Fruit fly (Drosophila melanogaster) whole organism, embryonic: ENCODE results near the gene sro.
A peak's percentile ranks its signal among the peaks of the same experiment; 100 is the strongest.

ENCODE experiments used
- ATbp ChIP-seq: fragments of 200-800 bp; sonication (Bioruptor generic); optimal IDR thresholded peaks from 2 replicates; lab custom pipeline; 2017; ENCODE audit warnings: missing biosample characterization, mild to moderate bottlenecking, missing genetic modification characterization, missing genetic modification reagents
- Atf6 ChIP-seq: fragments of 200-800 bp; sonication (Bioruptor generic); IDR thresholded peaks from 2 replicates; pipeline ENCODE4 v1.3.6; 2022; ENCODE audit warnings: missing biosample characterization, missing genetic modification characterization
- B-H2 ChIP-seq: fragments of 200-800 bp; sonication (Bioruptor generic); optimal IDR thresholded peaks from 2 replicates; lab custom pipeline; 2018; ENCODE audit warnings: missing biosample characterization, mild to moderate bottlenecking, missing genetic modification characterization
- CG11085 ChIP-seq: fragments of 200-800 bp; sonication (Bioruptor generic); IDR thresholded peaks from 2 replicates; pipeline ENCODE4 v1.3.6; 2022; ENCODE audit warnings: missing biosample characterization, missing genetic modification characterization
- CG11093 ChIP-seq: fragments of 200-800 bp; sonication (Bioruptor generic); IDR thresholded peaks from 3 replicates; pipeline ENCODE4 v1.3.6; 2022; ENCODE audit warnings: missing biosample characterization, missing genetic modification characterization
- CG11456 ChIP-seq: fragments of 200-800 bp; sonication (Bioruptor generic); IDR thresholded peaks from 3 replicates; pipeline ENCODE4 v1.3.6; 2022; ENCODE audit warnings: missing biosample characterization, missing genetic modification characterization
- CG12219 ChIP-seq: fragments of 200-800 bp; sonication (Bioruptor generic); optimal IDR thresholded peaks from 3 replicates; lab custom pipeline; 2018; ENCODE audit warnings: missing biosample characterization, mild to moderate bottlenecking, missing genetic modification characterization
- CG13296 ChIP-seq: fragments of 200-800 bp; sonication (Bioruptor generic); optimal IDR thresholded peaks from 3 replicates; lab custom pipeline; 2018; ENCODE audit warnings: missing biosample characterization, mild to moderate bottlenecking, missing genetic modification characterization
- CG13775 ChIP-seq: fragments of 200-800 bp; sonication (Bioruptor generic); optimal IDR thresholded peaks from 3 replicates; lab custom pipeline; 2017; ENCODE audit warnings: missing biosample characterization, mild to moderate bottlenecking, missing genetic modification characterization
- CG15514 ChIP-seq: fragments of 200-800 bp; sonication (Bioruptor generic); optimal IDR thresholded peaks from 3 replicates; lab custom pipeline; 2017; ENCODE audit warnings: missing biosample characterization, missing genetic modification characterization, mild to moderate bottlenecking, moderate library complexity, missing genetic modification reagents
- CG16863 ChIP-seq: fragments of 200-800 bp; sonication (Bioruptor generic); optimal IDR thresholded peaks from 3 replicates; lab custom pipeline; 2016; ENCODE audit warnings: missing biosample characterization, missing genetic modification characterization
- CG17186 ChIP-seq: fragments of 200-800 bp; sonication (Bioruptor generic); optimal IDR thresholded peaks from 3 replicates; lab custom pipeline; 2017; ENCODE audit warnings: missing biosample characterization, missing genetic modification reagents, missing genetic modification characterization
- CG31365 ChIP-seq: fragments of 200-800 bp; sonication (Bioruptor generic); optimal IDR thresholded peaks from 2 replicates; lab custom pipeline; 2018; ENCODE audit warnings: missing biosample characterization, mild to moderate bottlenecking, missing genetic modification characterization
- CG31441 ChIP-seq: fragments of 200-800 bp; sonication (Bioruptor generic); IDR thresholded peaks from 2 replicates; pipeline ENCODE4 v1.3.6; 2022; ENCODE audit warnings: missing biosample characterization, missing genetic modification characterization
- CG3281 ChIP-seq: fragments of 200-800 bp; sonication (Bioruptor generic); optimal IDR thresholded peaks from 3 replicates; lab custom pipeline; 2017; ENCODE audit warnings: missing biosample characterization, mild to moderate bottlenecking, missing genetic modification characterization
- CG4617 ChIP-seq: fragments of 200-800 bp; sonication (Bioruptor generic); optimal IDR thresholded peaks from 3 replicates; lab custom pipeline; 2016; ENCODE audit warnings: missing biosample characterization, missing genetic modification characterization, borderline replicate concordance
- CG9727 ChIP-seq: fragments of 200-800 bp; sonication (Bioruptor generic); optimal IDR thresholded peaks from 3 replicates; lab custom pipeline; 2017; ENCODE audit warnings: missing biosample characterization, mild to moderate bottlenecking, missing genetic modification characterization
- CG9797 ChIP-seq: fragments of 200-800 bp; sonication (Bioruptor generic); optimal IDR thresholded peaks from 3 replicates; lab custom pipeline; 2018; ENCODE audit warnings: missing biosample characterization, mild to moderate bottlenecking, missing genetic modification characterization
- CrebB ChIP-seq: fragments of 200-800 bp; sonication (Bioruptor generic); optimal IDR thresholded peaks from 3 replicates; lab custom pipeline; 2018; ENCODE audit warnings: missing biosample characterization, mild to moderate bottlenecking, missing genetic modification characterization
- D ChIP-seq, 2 experiments: fragments of 200-800 bp in 1 of 2; fragments of >200 bp in 1 of 2; sonication (Bioruptor generic) in 1 of 2; optimal IDR thresholded peaks; 2 replicates in 1 of 2; 3 replicates in 1 of 2; lab custom pipeline; 2017; ENCODE audit warnings: mild to moderate bottlenecking in 1 of 2, missing biosample characterization in 1 of 2, missing genetic modification characterization in 1 of 2, missing genetic modification reagents in 1 of 2
- D19B ChIP-seq: fragments of 200-800 bp; sonication (Bioruptor generic); optimal IDR thresholded peaks from 2 replicates; lab custom pipeline; 2017; ENCODE audit warnings: missing biosample characterization, mild to moderate bottlenecking, missing genetic modification characterization
- Dref ChIP-seq: fragments of 200-800 bp; sonication (Bioruptor generic); IDR thresholded peaks from 2 replicates; pipeline ENCODE4 v1.3.6; 2022; ENCODE audit warnings: missing biosample characterization, missing genetic modification characterization
- Fer3 ChIP-seq: fragments of 200-800 bp; sonication (Bioruptor generic); optimal IDR thresholded peaks from 2 replicates; lab custom pipeline; 2018; ENCODE audit warnings: missing biosample characterization, mild to moderate bottlenecking, missing genetic modification characterization, moderate library complexity
- H2.0 ChIP-seq: fragments of 200-800 bp; sonication (Bioruptor generic); IDR thresholded peaks from 2 replicates; pipeline ENCODE4 v1.3.6; 2022; ENCODE audit warnings: missing biosample characterization, missing genetic modification characterization
- HLH4C ChIP-seq: fragments of 200-800 bp; sonication (Bioruptor generic); IDR thresholded peaks from 3 replicates; pipeline ENCODE4 v1.3.6; 2022; ENCODE audit warnings: missing biosample characterization, missing genetic modification characterization; ENCODE audit not compliant: partially characterized antibody
- HmgD ChIP-seq: fragments of 200-800 bp; sonication (Bioruptor generic); optimal IDR thresholded peaks from 3 replicates; lab custom pipeline; 2016; ENCODE audit warnings: missing biosample characterization, missing genetic modification characterization
- HmgZ ChIP-seq: fragments of 200-800 bp; sonication (Bioruptor generic); optimal IDR thresholded peaks from 2 replicates; lab custom pipeline; 2018; ENCODE audit warnings: missing biosample characterization, mild to moderate bottlenecking, missing genetic modification characterization
- Hr3 ChIP-seq: fragments of 200-800 bp; sonication (Bioruptor generic); optimal IDR thresholded peaks from 3 replicates; lab custom pipeline; 2016; ENCODE audit warnings: missing biosample characterization, missing genetic modification characterization
- Hr51 ChIP-seq, 2 experiments: fragments of 200-800 bp; sonication (Bioruptor generic); optimal IDR thresholded peaks; 2 replicates in 1 of 2; 3 replicates in 1 of 2; lab custom pipeline; 2016 to 2018; ENCODE audit warnings: missing biosample characterization in 2 of 2, missing genetic modification characterization in 2 of 2, mild to moderate bottlenecking in 1 of 2, moderate library complexity in 1 of 2
- Jarid2 ChIP-seq: fragments of 200-800 bp; sonication (Bioruptor generic); optimal IDR thresholded peaks from 3 replicates; lab custom pipeline; 2017; ENCODE audit warnings: mild to moderate bottlenecking, missing biosample characterization, missing genetic modification reagents, missing genetic modification characterization
- MTF-1 ChIP-seq: fragments of 200-800 bp; sonication (Bioruptor generic); optimal IDR thresholded peaks from 2 replicates; lab custom pipeline; 2018; ENCODE audit warnings: missing biosample characterization, mild to moderate bottlenecking, missing genetic modification characterization, borderline replicate concordance
- Mes4 ChIP-seq: fragments of 200-800 bp; sonication (Bioruptor generic); optimal IDR thresholded peaks from 2 replicates; lab custom pipeline; 2016; ENCODE audit warnings: missing biosample characterization, missing genetic modification characterization
- Side ChIP-seq: fragments of 200-800 bp; sonication (Bioruptor generic); optimal IDR thresholded peaks from 2 replicates; lab custom pipeline; 2016; ENCODE audit warnings: missing biosample characterization, missing genetic modification characterization
- Sin3A ChIP-seq: fragments of >200 bp; optimal IDR thresholded peaks from 2 replicates; lab custom pipeline; 2018
- bbx ChIP-seq: fragments of 200-800 bp; sonication (Bioruptor generic); IDR thresholded peaks from 2 replicates; pipeline ENCODE4 v1.3.6; 2022; ENCODE audit warnings: missing biosample characterization, missing genetic modification characterization; ENCODE audit not compliant: partially characterized antibody
- da ChIP-seq: fragments of 200-800 bp; sonication (Bioruptor generic); optimal IDR thresholded peaks from 2 replicates; lab custom pipeline; 2016; ENCODE audit warnings: missing biosample characterization, missing genetic modification characterization
- dm ChIP-seq: fragments of 200-800 bp; sonication (Bioruptor generic); optimal IDR thresholded peaks from 3 replicates; lab custom pipeline; 2016; ENCODE audit warnings: missing biosample characterization, missing genetic modification characterization
- dysf ChIP-seq: fragments of 200-800 bp; sonication (Bioruptor generic); IDR thresholded peaks from 3 replicates; pipeline ENCODE4 v1.3.6; 2022; ENCODE audit warnings: missing biosample characterization, missing genetic modification characterization
- emc ChIP-seq: fragments of 200-800 bp; sonication (Bioruptor generic); optimal IDR thresholded peaks from 2 replicates; lab custom pipeline; 2016; ENCODE audit warnings: missing biosample characterization, missing genetic modification characterization
- hkb ChIP-seq, 2 experiments: fragments of 200-800 bp in 1 of 2; fragments of >200 bp in 1 of 2; sonication (Bioruptor generic) in 1 of 2; IDR thresholded peaks in 1 of 2; optimal IDR thresholded peaks in 1 of 2; 2 replicates each; pipeline versions ENCODE4 v1.3.6 to Lab custom; 2017 to 2022; ENCODE audit warnings: missing biosample characterization in 1 of 2, missing genetic modification characterization in 1 of 2
- kay ChIP-seq: fragments of 200-800 bp; sonication (Bioruptor generic); optimal IDR thresholded peaks from 2 replicates; lab custom pipeline; 2016; ENCODE audit warnings: missing biosample characterization, missing genetic modification characterization
- lbe ChIP-seq: fragments of 200-800 bp; sonication (Bioruptor generic); optimal IDR thresholded peaks from 2 replicates; lab custom pipeline; 2016; ENCODE audit warnings: missing biosample characterization, mild to moderate bottlenecking, missing genetic modification characterization
- maf-S ChIP-seq: fragments of 200-800 bp; sonication (Bioruptor generic); optimal IDR thresholded peaks from 2 replicates; lab custom pipeline; 2016; ENCODE audit warnings: missing biosample characterization, missing genetic modification characterization
- nerfin-1 ChIP-seq: fragments of 200-800 bp; sonication (Bioruptor generic); optimal IDR thresholded peaks from 3 replicates; lab custom pipeline; 2019; ENCODE audit warnings: missing biosample characterization, mild to moderate bottlenecking, missing genetic modification characterization, moderate library complexity
- p53 ChIP-seq: fragments of 200-800 bp; sonication (Bioruptor generic); optimal IDR thresholded peaks from 2 replicates; lab custom pipeline; 2016; ENCODE audit warnings: missing biosample characterization, missing genetic modification characterization
- pb ChIP-seq: fragments of 200-800 bp; sonication (Bioruptor generic); optimal IDR thresholded peaks from 3 replicates; lab custom pipeline; 2016; ENCODE audit warnings: missing biosample characterization, missing genetic modification characterization
- schlank ChIP-seq: fragments of 200-800 bp; sonication (Bioruptor generic); optimal IDR thresholded peaks from 2 replicates; lab custom pipeline; 2018; ENCODE audit warnings: missing biosample characterization, mild to moderate bottlenecking, missing genetic modification characterization
- slou ChIP-seq: fragments of 200-800 bp; sonication (Bioruptor generic); optimal IDR thresholded peaks from 3 replicates; lab custom pipeline; 2016; ENCODE audit warnings: missing biosample characterization, missing genetic modification characterization
- yki ChIP-seq: fragments of >200 bp; optimal IDR thresholded peaks from 3 replicates; lab custom pipeline; 2018
- zf30C ChIP-seq: fragments of 200-800 bp; sonication (Bioruptor generic); optimal IDR thresholded peaks from 3 replicates; lab custom pipeline; 2018; ENCODE audit warnings: missing biosample characterization, mild to moderate bottlenecking, missing genetic modification characterization

sro gene

DNA sequence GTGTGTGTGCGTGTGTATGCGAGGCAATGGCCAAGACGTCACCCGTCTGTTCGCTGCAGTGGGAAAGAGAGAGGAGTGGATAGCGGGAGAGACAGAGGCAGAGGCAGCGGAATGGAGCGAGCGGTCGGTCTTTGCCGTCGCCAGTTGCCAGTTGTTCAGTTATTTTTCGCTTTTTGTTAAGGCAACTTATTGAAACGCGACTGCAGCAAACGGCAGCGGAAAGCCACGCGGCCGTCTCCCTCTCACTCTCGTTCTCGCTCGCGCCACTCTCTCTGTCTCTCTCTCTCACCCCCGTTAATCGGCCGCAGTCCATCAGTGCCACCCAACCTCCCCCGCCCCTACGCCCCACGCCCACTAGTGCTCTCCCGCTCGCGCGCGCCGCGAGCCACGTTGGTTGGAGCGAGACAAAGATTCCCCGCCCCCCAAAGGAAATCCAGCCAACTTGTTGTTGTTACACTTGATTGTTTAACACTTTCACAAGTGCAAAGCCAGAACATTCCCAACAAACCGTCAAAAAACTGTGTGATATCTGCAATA, 21.5 kb upstream of the sro start (continued):
- TF ChIP-seq CG11456 (GFP tag; lab: Robert Waterston, UW) (no peak), HmgZ (tag; lab: Kevin White, UChicago) (peak; percentile 80), CG13296 (GFP tag; lab: Kevin White, UChicago) (peak; percentile 27), schlank (tag; lab: Kevin White, UChicago) (peak; percentile 1), CG16863 (GFP tag; lab: Kevin White, UChicago) (no peak), slou (GFP tag; lab: Kevin White, UChicago) (no peak), emc (GFP tag; lab: Kevin White, UChicago) (no peak), nerfin-1 (tag; lab: Kevin White, UChicago) (peak; percentile 86), CG9727 (GFP tag; lab: Kevin White, UChicago) (no peak), Jarid2 (GFP tag; lab: Kevin White, UChicago) (peak; percentile 96), MTF-1 (GFP tag; lab: Kevin White, UChicago) (no peak), CG4617 (GFP tag; lab: Kevin White, UChicago) (no peak), CG15514 (GFP tag; lab: Kevin White, UChicago) (no peak), H2.0 (GFP tag; lab: Robert Waterston, UW) (no peak), CG12219 (peak; percentile 15), zf30C (no peak), CG13775 (GFP tag; lab: Kevin White, UChicago) (no peak), CrebB (peak; percentile 40), CG9797 (GFP tag; lab: Kevin White, UChicago) (no peak), pb (no peak), Fer3 (tag; lab: Kevin White, UChicago) (no peak), bbx (GFP tag; lab: Robert Waterston, UW) (peak; percentile 60; the same call in 1 of the 2 replicates), Mes4 (GFP tag; lab: Kevin White, UChicago) (no peak), Side (peak; percentile 5), CG31441 (no peak), Dref (no peak), CG31365 (no peak), hkb (optimal IDR thresholded peaks at IDR 0.05; lab: Kevin White, UChicago) (no peak), hkb (GFP tag; IDR thresholded peaks at IDR 0.05; lab: Robert Waterston, UW) (peak; percentile 44; the same call in 1 of the 2 replicates), ATbp (GFP tag; lab: Kevin White, UChicago) (peak; percentile 10), Atf6 (GFP tag; lab: Robert Waterston, UW) (peak; percentile 69), CG11085 (GFP tag; lab: Robert Waterston, UW) (no peak), HmgD (GFP tag; lab: Kevin White, UChicago) (peak; percentile 46), Hr3 (GFP tag; lab: Kevin White, UChicago) (no peak), p53 (no peak), lbe (GFP tag; lab: Kevin White, UChicago) (no peak), dm (GFP tag; lab: Kevin White, UChicago) (no peak), Hr51 (GFP tag; optimal IDR thresholded peaks at IDR 0.05; lab: Kevin White, UChicago) (peak in 1 of 2 experiments; percentile 11), maf-S (GFP tag; lab: Kevin White, UChicago) (no peak), CG11093 (GFP tag; lab: Robert Waterston, UW) (no peak), kay (GFP tag; lab: Kevin White, UChicago) (peak; percentile 76), da (GFP tag; lab: Kevin White, UChicago) (no peak), D19B (GFP tag; lab: Kevin White, UChicago) (no peak), CG17186 (no peak), dysf (GFP tag; lab: Robert Waterston, UW) (no peak), CG3281 (GFP tag; lab: Kevin White, UChicago) (peak; percentile 35), yki (lab: Kevin White, UChicago) (peak; percentile 83), HLH4C (GFP tag; lab: Robert Waterston, UW) (no peak), Sin3A (lab: Kevin White, UChicago) (no peak), D (optimal IDR thresholded peaks at IDR 0.05; lab: Kevin White, UChicago) (no peak), D (GFP tag; optimal IDR thresholded peaks at IDR 0.05; lab: Kevin White, UChicago) (peak; percentile 8), B-H2 (peak; percentile 11)
